Worm (Caenorhabditis elegans) whole organism, L2 larva: Measurements from ENCODE around the gene rde-1.

Source experiments
- ZK546.5 ChIP-seq: sonication (generic microtip); optimal IDR thresholded peaks from 2 replicates; lab custom pipeline; 2017; ENCODE audit warnings: missing biosample characterization, missing genetic modification characterization
- ama-1 ChIP-seq: fragments of 150-350 bp; optimal IDR thresholded peaks from 2 replicates; lab custom pipeline; 2018; ENCODE audit warnings: inconsistent platforms
- egl-27 ChIP-seq: sonication (generic microtip); optimal IDR thresholded peaks from 3 replicates; lab custom pipeline; 2017; ENCODE audit warnings: missing biosample characterization, missing genetic modification reagents, missing genetic modification characterization
- fos-1 ChIP-seq: fragments of 150-350 bp; optimal IDR thresholded peaks from 2 replicates; lab custom pipeline; 2014; ENCODE audit warnings: missing biosample characterization, missing genetic modification characterization
- gmeb-1 ChIP-seq: fragments of 150-350 bp; optimal IDR thresholded peaks from 2 replicates; lab custom pipeline; 2014; ENCODE audit warnings: missing biosample characterization, missing genetic modification characterization
- lin-11 ChIP-seq: fragments of 150-350 bp; sonication (generic microtip); optimal IDR thresholded peaks from 2 replicates; lab custom pipeline; 2014; ENCODE audit warnings: missing biosample characterization, missing genetic modification characterization, inconsistent platforms, mixed read lengths
- lin-13 ChIP-seq: fragments of 150-350 bp; optimal IDR thresholded peaks from 2 replicates; lab custom pipeline; 2014; ENCODE audit warnings: missing biosample characterization, missing genetic modification reagents, missing genetic modification characterization
- lsy-2 ChIP-seq, 2 experiments: fragments of 150-350 bp in 1 of 2; sonication (generic microtip) in 1 of 2; optimal IDR thresholded peaks; 2 replicates each; lab custom pipeline; 2014 to 2017; ENCODE audit warnings: missing biosample characterization in 2 of 2, missing genetic modification characterization in 2 of 2
- nhr-10 ChIP-seq: sonication (generic microtip); optimal IDR thresholded peaks from 2 replicates; lab custom pipeline; 2017; ENCODE audit warnings: missing biosample characterization, missing genetic modification characterization
- nhr-12 ChIP-seq: fragments of 150-350 bp; optimal IDR thresholded peaks from 2 replicates; lab custom pipeline; 2014; ENCODE audit warnings: missing biosample characterization, missing genetic modification characterization
- skn-1 ChIP-seq: sonication (generic microtip); optimal IDR thresholded peaks from 2 replicates; lab custom pipeline; 2017; ENCODE audit warnings: missing biosample characterization, missing genetic modification characterization
- snpc-4 ChIP-seq: fragments of 150-350 bp; optimal IDR thresholded peaks from 2 replicates; lab custom pipeline; 2014; ENCODE audit warnings: missing biosample characterization, missing genetic modification characterization

DNA sequence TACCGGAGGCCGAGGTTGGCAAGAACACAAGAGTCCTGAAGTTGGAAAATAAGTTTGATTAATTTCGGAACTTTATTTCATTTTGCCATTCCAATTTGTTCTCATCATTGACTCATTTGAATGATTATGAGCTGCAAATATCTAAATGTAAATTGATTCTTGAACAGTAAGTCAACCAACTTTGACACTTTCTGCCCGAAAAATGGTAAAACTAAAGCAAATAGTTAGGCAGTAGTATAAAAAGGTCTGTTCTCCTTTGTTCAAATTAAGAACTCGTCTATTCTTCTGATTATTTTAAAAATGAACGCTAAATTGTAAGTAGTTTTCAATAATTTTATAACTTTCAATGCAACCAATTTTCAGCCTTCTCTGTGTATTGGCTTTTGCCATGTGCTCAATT is 48.4 kb downstream of the rde-1 start, which contains the start of gene fipr-12:
- TF ChIP-seq snpc-4 (tag; lab: Kevin White, UChicago), result no peak
- TF ChIP-seq lin-13, result no peak
- no peak for TF ChIP-seq nhr-12 (tag; lab: Kevin White, UChicago)
- no peak for TF ChIP-seq lsy-2 (tag; optimal IDR thresholded peaks at IDR 0.05; lab: Kevin White, UChicago)
- TF ChIP-seq lin-11 (tag; lab: Kevin White, UChicago), result no peak
- no peak for TF ChIP-seq nhr-10 (tag; lab: Kevin White, UChicago)
- no peak for TF ChIP-seq egl-27 (tag; lab: Kevin White, UChicago)
- no peak for TF ChIP-seq ZK546.5 (tag; lab: Kevin White, UChicago)
- TF ChIP-seq fos-1, result no peak
- no peak for TF ChIP-seq ama-1 (lab: Kevin White, UChicago)
- TF ChIP-seq gmeb-1 (tag; lab: Kevin White, UChicago), result no peak
- TF ChIP-seq skn-1 (tag; lab: Kevin White, UChicago), result no peak
